Worm (Caenorhabditis elegans) whole organism, young adult: ENCODE data around the gene srt-30.
A peak's percentile ranks its signal among the peaks of the same experiment; 100 is the strongest.

Experiments
- B0019.2 ChIP-seq: fragments of 200-800 bp; sonication (Bioruptor generic); conservative IDR thresholded peaks from 2 replicates; pipeline ENCODE4 v1.3.6; 2022; ENCODE audit warnings: missing genetic modification reagents, missing genetic modification characterization, missing compliant biosample characterization
- B0035.1 ChIP-seq: sonication (generic microtip); optimal IDR thresholded peaks from 2 replicates; lab custom pipeline; 2016; ENCODE audit warnings: missing genetic modification characterization, mild to moderate bottlenecking, missing compliant biosample characterization, missing genotype, missing genetic modification reagents
- B0336.3 ChIP-seq: fragments of 200-800 bp; sonication (Bioruptor generic); IDR thresholded peaks from 2 replicates; pipeline ENCODE4 v1.3.6; 2022; ENCODE audit warnings: missing genetic modification characterization, missing compliant biosample characterization
- D2030.7 ChIP-seq: fragments of 200-800 bp; sonication (Bioruptor generic); IDR thresholded peaks from 2 replicates; pipeline ENCODE4 v1.3.6; 2022; ENCODE audit warnings: missing genetic modification reagents, missing genetic modification characterization, missing compliant biosample characterization
- F22D6.2 ChIP-seq: sonication (generic microtip); optimal IDR thresholded peaks from 2 replicates; lab custom pipeline; 2016; ENCODE audit warnings: mild to moderate bottlenecking, missing genetic modification characterization, missing compliant biosample characterization
- F39B2.1 ChIP-seq: fragments of 200-800 bp; sonication (Bioruptor generic); IDR thresholded peaks from 2 replicates; pipeline ENCODE4 v1.3.6; 2022; ENCODE audit warnings: missing genetic modification reagents, missing genetic modification characterization, missing compliant biosample characterization
- F49E8.2 ChIP-seq: sonication (generic microtip); optimal IDR thresholded peaks from 3 replicates; lab custom pipeline; 2017; ENCODE audit warnings: missing genetic modification characterization, mild to moderate bottlenecking, missing compliant biosample characterization, antibody characterized with exemption, moderate library complexity; ENCODE audit not compliant: insufficient read depth
- F57C9.4 ChIP-seq: sonication (generic microtip); optimal IDR thresholded peaks from 2 replicates; lab custom pipeline; 2017; ENCODE audit warnings: mild to moderate bottlenecking, missing genetic modification characterization, missing compliant biosample characterization
- K11D2.4 ChIP-seq: fragments of 200-800 bp; sonication (Bioruptor generic); IDR thresholded peaks from 2 replicates; pipeline ENCODE4 v1.3.6; 2022; ENCODE audit warnings: missing genetic modification reagents, missing genetic modification characterization, missing compliant biosample characterization
- ZK185.1 ChIP-seq: sonication (generic microtip); optimal IDR thresholded peaks from 2 replicates; lab custom pipeline; 2016; ENCODE audit warnings: mild to moderate bottlenecking, missing genetic modification characterization, missing compliant biosample characterization; ENCODE audit not compliant: poor library complexity, severe bottlenecking
- ama-1 ChIP-seq, 3 experiments: fragments of 150-350 bp in 1 of 3; sonication (generic microtip) in 2 of 3; optimal IDR thresholded peaks; 2 replicates each; lab custom pipeline; 2014 to 2018; ENCODE audit warnings: missing biosample characterization in 2 of 3, missing genetic modification characterization in 2 of 3, missing genetic modification reagents in 2 of 3
- attf-5 ChIP-seq: fragments of 200-800 bp; sonication (Bioruptor generic); optimal IDR thresholded peaks from 2 replicates; lab custom pipeline; 2018; ENCODE audit warnings: mild to moderate bottlenecking, missing genetic modification characterization, missing compliant biosample characterization
- bed-1 ChIP-seq: fragments of 200-800 bp; sonication (Bioruptor generic); IDR thresholded peaks from 2 replicates; pipeline ENCODE4 v1.3.6; 2022; ENCODE audit warnings: missing genetic modification reagents, missing genetic modification characterization, missing compliant biosample characterization
- bed-2 ChIP-seq: fragments of 200-800 bp; sonication (Bioruptor generic); IDR thresholded peaks from 2 replicates; pipeline ENCODE4 v1.3.6; 2022; ENCODE audit warnings: missing genetic modification reagents, missing genetic modification characterization, missing compliant biosample characterization
- ccch-3 ChIP-seq: fragments of 200-800 bp; sonication (Bioruptor generic); optimal IDR thresholded peaks from 2 replicates; lab custom pipeline; 2018; ENCODE audit warnings: mild to moderate bottlenecking, missing genetic modification characterization, missing compliant biosample characterization
- ceh-40 ChIP-seq: fragments of 200-800 bp; sonication (Bioruptor generic); IDR thresholded peaks from 2 replicates; pipeline ENCODE4 v1.3.6; 2022; ENCODE audit warnings: missing genetic modification characterization, missing compliant biosample characterization
- ceh-58 ChIP-seq: fragments of 200-800 bp; sonication (Bioruptor generic); IDR thresholded peaks from 2 replicates; pipeline ENCODE4 v1.3.6; 2022; ENCODE audit warnings: missing genetic modification characterization, missing compliant biosample characterization
- ceh-91 ChIP-seq: fragments of 200-800 bp; sonication (Bioruptor generic); IDR thresholded peaks from 2 replicates; pipeline ENCODE4 v1.3.6; 2022; ENCODE audit warnings: missing genetic modification reagents, missing genetic modification characterization, missing compliant biosample characterization
- die-1 ChIP-seq: sonication (generic microtip); optimal IDR thresholded peaks from 2 replicates; lab custom pipeline; 2016; ENCODE audit warnings: missing genotype, mild to moderate bottlenecking, missing genetic modification characterization, missing compliant biosample characterization
- dpl-1 ChIP-seq: fragments of 150-350 bp; optimal IDR thresholded peaks from 2 replicates; lab custom pipeline; 2014; ENCODE audit warnings: missing biosample characterization, missing genetic modification reagents, missing genetic modification characterization
- egrh-3 ChIP-seq: fragments of 200-800 bp; sonication (Bioruptor generic); IDR thresholded peaks from 2 replicates; pipeline ENCODE4 v1.3.6; 2022; ENCODE audit warnings: missing genetic modification reagents, missing genetic modification characterization, missing compliant biosample characterization
- ets-4 ChIP-seq: fragments of 200-800 bp; sonication (Bioruptor generic); optimal IDR thresholded peaks from 2 replicates; lab custom pipeline; 2018; ENCODE audit warnings: mild to moderate bottlenecking, missing genetic modification characterization, missing compliant biosample characterization
- fkh-3 ChIP-seq: sonication (generic microtip); optimal IDR thresholded peaks from 2 replicates; lab custom pipeline; 2016; ENCODE audit warnings: mild to moderate bottlenecking, missing genetic modification characterization, missing compliant biosample characterization
- hmg-1.2 ChIP-seq: fragments of 200-800 bp; sonication (Bioruptor generic); IDR thresholded peaks from 2 replicates; pipeline ENCODE4 v1.3.6; 2022; ENCODE audit warnings: missing genetic modification reagents, missing genetic modification characterization, missing compliant biosample characterization
- let-607 ChIP-seq, 2 experiments: fragments of 200-800 bp in 1 of 2; sonication (Bioruptor generic) in 1 of 2; sonication (generic microtip) in 1 of 2; optimal IDR thresholded peaks; 2 replicates each; lab custom pipeline; 2016 to 2018; ENCODE audit warnings: mild to moderate bottlenecking in 2 of 2, missing compliant biosample characterization in 2 of 2, missing genetic modification characterization in 2 of 2, moderate library complexity in 2 of 2, missing genotype in 1 of 2
- lin-35 ChIP-seq, 3 experiments: fragments of 150-350 bp in 2 of 3; sonication (generic microtip) in 1 of 3; optimal IDR thresholded peaks; 2 replicates each; lab custom pipeline; 2014 to 2018; ENCODE audit warnings: missing biosample characterization in 3 of 3, missing genetic modification characterization in 3 of 3, missing genetic modification reagents in 3 of 3
- lin-40 ChIP-seq: sonication (generic microtip); optimal IDR thresholded peaks from 2 replicates; lab custom pipeline; 2016; ENCODE audit warnings: missing genetic modification characterization, mild to moderate bottlenecking, missing compliant biosample characterization, missing genotype, missing genetic modification reagents
- lin-54 ChIP-seq: fragments of 200-800 bp; sonication (Bioruptor generic); optimal IDR thresholded peaks from 2 replicates; lab custom pipeline; 2018; ENCODE audit warnings: mild to moderate bottlenecking, missing genetic modification characterization, missing compliant biosample characterization
- madf-10 ChIP-seq: sonication (generic microtip); optimal IDR thresholded peaks from 2 replicates; lab custom pipeline; 2016; ENCODE audit warnings: mild to moderate bottlenecking, missing genetic modification characterization, missing compliant biosample characterization
- madf-6 ChIP-seq: fragments of 200-800 bp; sonication (Bioruptor generic); IDR thresholded peaks from 2 replicates; pipeline ENCODE4 v1.3.6; 2022; ENCODE audit warnings: missing genetic modification reagents, missing genetic modification characterization, missing compliant biosample characterization
- madf-8 ChIP-seq: fragments of 200-800 bp; sonication (Bioruptor generic); conservative IDR thresholded peaks from 2 replicates; pipeline ENCODE4 v1.3.6; 2022; ENCODE audit warnings: missing genetic modification reagents, missing genetic modification characterization, missing compliant biosample characterization
- mcd-1 ChIP-seq: fragments of 200-800 bp; sonication (Bioruptor generic); IDR thresholded peaks from 2 replicates; pipeline ENCODE4 v1.3.6; 2022; ENCODE audit warnings: missing genetic modification reagents, missing genetic modification characterization, missing compliant biosample characterization
- nfyb-1 ChIP-seq: fragments of 200-800 bp; sonication (Bioruptor generic); IDR thresholded peaks from 2 replicates; pipeline ENCODE4 v1.3.6; 2022; ENCODE audit warnings: missing genetic modification reagents, missing genetic modification characterization, missing compliant biosample characterization
- nhr-179 ChIP-seq: sonication (generic microtip); optimal IDR thresholded peaks from 2 replicates; lab custom pipeline; 2016; ENCODE audit warnings: mild to moderate bottlenecking, missing genetic modification characterization, missing compliant biosample characterization
- nhr-80 ChIP-seq: sonication (generic microtip); optimal IDR thresholded peaks from 2 replicates; lab custom pipeline; 2016; ENCODE audit warnings: missing genetic modification characterization, missing compliant biosample characterization
- pha-4 ChIP-seq: fragments of 150-350 bp; sonication (generic microtip); optimal IDR thresholded peaks from 2 replicates; lab custom pipeline; 2014; ENCODE audit warnings: missing biosample characterization, missing genetic modification reagents, missing genetic modification characterization
- rcor-1 ChIP-seq: fragments of 200-800 bp; sonication (Bioruptor generic); IDR thresholded peaks from 2 replicates; pipeline ENCODE4 v1.3.6; 2022; ENCODE audit warnings: missing genetic modification reagents, missing genetic modification characterization, missing compliant biosample characterization
- repo-1 ChIP-seq: sonication (generic microtip); optimal IDR thresholded peaks from 2 replicates; lab custom pipeline; 2017; ENCODE audit warnings: mild to moderate bottlenecking, missing genetic modification characterization, missing compliant biosample characterization
- snpc-1.1 ChIP-seq: sonication (generic microtip); optimal IDR thresholded peaks from 2 replicates; lab custom pipeline; 2017; ENCODE audit warnings: missing genetic modification characterization, mild to moderate bottlenecking, missing compliant biosample characterization, antibody characterized with exemption, moderate library complexity, missing genotype, missing genetic modification reagents; ENCODE audit not compliant: insufficient read depth
- snpc-1.3 ChIP-seq: sonication (generic microtip); optimal IDR thresholded peaks from 2 replicates; lab custom pipeline; 2017; ENCODE audit warnings: missing genetic modification characterization, mild to moderate bottlenecking, missing compliant biosample characterization, antibody characterized with exemption, moderate library complexity, missing genotype, missing genetic modification reagents; ENCODE audit not compliant: insufficient read depth
- tlf-1 ChIP-seq: fragments of 200-800 bp; sonication (Bioruptor generic); optimal IDR thresholded peaks from 2 replicates; lab custom pipeline; 2018; ENCODE audit warnings: mild to moderate bottlenecking, missing genetic modification characterization, missing compliant biosample characterization
- zfh-2 ChIP-seq: fragments of 200-800 bp; sonication (Bioruptor generic); conservative IDR thresholded peaks from 2 replicates; pipeline ENCODE4 v1.3.6; 2022; ENCODE audit warnings: missing genetic modification reagents, missing genetic modification characterization, missing compliant biosample characterization
- zim-3 ChIP-seq: sonication (generic microtip); optimal IDR thresholded peaks from 2 replicates; lab custom pipeline; 2017; ENCODE audit warnings: mild to moderate bottlenecking, missing genetic modification characterization, moderate library complexity, missing compliant biosample characterization
- ztf-18 ChIP-seq: sonication (generic microtip); optimal IDR thresholded peaks from 2 replicates; lab custom pipeline; 2016; ENCODE audit warnings: missing genotype, mild to moderate bottlenecking, missing genetic modification characterization, missing compliant biosample characterization
- ztf-28 ChIP-seq: fragments of 200-800 bp; sonication (Bioruptor generic); IDR thresholded peaks from 2 replicates; pipeline ENCODE4 v1.3.6; 2022; ENCODE audit warnings: missing genetic modification reagents, missing genetic modification characterization, missing compliant biosample characterization

Gene srt-30

DNA sequence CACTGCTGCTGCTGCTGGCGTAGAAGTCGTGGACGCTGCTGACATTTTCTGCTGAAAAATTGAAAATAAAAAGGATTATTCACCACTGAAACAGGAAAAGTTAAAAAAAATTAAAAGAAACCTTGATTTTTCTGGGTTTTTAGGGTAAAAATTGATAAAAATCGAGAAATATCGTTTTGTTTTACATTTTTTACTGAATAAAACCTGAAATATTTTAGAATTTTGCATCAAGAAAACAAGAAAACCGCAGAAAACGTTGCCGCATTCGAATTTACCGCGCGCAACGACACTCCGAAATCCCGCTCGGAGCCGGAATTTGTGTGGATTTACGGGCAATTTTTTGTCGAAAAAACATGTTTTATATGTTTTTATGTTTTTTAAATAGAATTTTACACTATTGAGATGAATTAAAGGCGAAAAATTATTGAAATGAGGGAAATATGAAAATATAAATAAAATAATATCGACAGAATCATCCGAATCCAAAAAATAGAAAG lies 40.8 kb downstream of the srt-30 start, which contains the start of gene chk-1 (continued):
- TF ChIP-seq lin-35 (GFP tag; optimal IDR thresholded peaks at IDR 0.05; lab: Kevin White, UChicago) (peak in 2 of 3 experiments; percentile 32 to 87), zim-3 (no peak), rcor-1 (GFP tag; lab: Robert Waterston, UW) (0 out of 2 replicates have a peak, but pooled peaks have one; percentile 9), dpl-1 (GFP tag; lab: Kevin White, UChicago) (peak; percentile 84), F39B2.1 (GFP tag; lab: Robert Waterston, UW) (no peak), lin-40 (no peak), ccch-3 (GFP tag; lab: Kevin White, UChicago) (no peak), ceh-91 (GFP tag; lab: Robert Waterston, UW) (no peak), ztf-28 (GFP tag; lab: Robert Waterston, UW) (no peak), pha-4 (tag; lab: Kevin White, UChicago) (peak; percentile 8), nhr-179 (tag; lab: Kevin White, UChicago) (no peak), madf-10 (tag; lab: Kevin White, UChicago) (no peak), ztf-18 (no peak), zfh-2 (GFP tag; lab: Robert Waterston, UW) (0 out of 2 replicates have a peak, but pooled peaks have one; percentile 8), madf-6 (GFP tag; lab: Robert Waterston, UW) (peak; percentile 49; the same call in 1 of the 2 replicates), F22D6.2 (tag; lab: Kevin White, UChicago) (no peak), madf-8 (GFP tag; lab: Robert Waterston, UW) (peak; percentile 33; the same call in 1 of the 2 replicates), lin-54 (GFP tag; lab: Kevin White, UChicago) (peak; percentile 88), F49E8.2 (tag; lab: Kevin White, UChicago) (no peak), bed-2 (GFP tag; lab: Robert Waterston, UW) (no peak), snpc-1.1 (tag; lab: Kevin White, UChicago) (peak; percentile 9), egrh-3 (GFP tag; lab: Robert Waterston, UW) (no peak)

DNA sequence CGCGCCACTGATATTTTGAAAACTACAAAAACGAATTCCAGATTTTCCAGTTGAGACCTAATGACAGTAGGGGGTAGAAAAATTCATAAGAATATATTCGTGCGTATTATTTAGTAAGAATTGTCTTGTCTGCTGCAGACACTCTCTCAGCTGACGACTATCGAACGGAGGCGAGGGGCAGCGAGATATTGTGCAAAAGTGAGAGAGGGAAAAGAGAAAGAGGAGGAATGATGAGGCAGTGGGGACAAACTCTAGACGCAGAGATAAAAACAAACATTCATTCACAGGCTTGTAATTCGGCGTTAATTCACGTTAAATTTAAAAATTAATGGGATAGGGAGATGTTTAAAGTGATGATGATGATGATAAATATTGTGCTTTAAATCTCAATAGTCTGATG lies 43.4 kb downstream of the srt-30 start, which contains the start of gene gid-7:
TSS of gene gid-7 (minus strand) at position 188 of the 400 bp plus-strand sequence.
- TF ChIP-seq B0336.3 (GFP tag; lab: Robert Waterston, UW): peak; percentile 30; the same call in 1 of the 2 replicates
- no peak for TF ChIP-seq F57C9.4 (tag; lab: Kevin White, UChicago)
- TF ChIP-seq F49E8.2 (tag; lab: Kevin White, UChicago): peak; percentile 61
- no peak for TF ChIP-seq mcd-1
- TF ChIP-seq die-1 (tag; lab: Kevin White, UChicago): no peak
- no peak for TF ChIP-seq repo-1
- TF ChIP-seq bed-1 (GFP tag; lab: Robert Waterston, UW): no peak
- TF ChIP-seq ZK185.1: no peak
- TF ChIP-seq snpc-1.3 (tag; lab: Kevin White, UChicago): peak; percentile 3
- TF ChIP-seq ama-1 (optimal IDR thresholded peaks at IDR 0.05; lab: Kevin White, UChicago): no peak
- peak in 1 of 2 experiments; percentile 48 for TF ChIP-seq ama-1 (GFP tag; optimal IDR thresholded peaks at IDR 0.05; lab: Kevin White, UChicago)
- no peak for TF ChIP-seq ceh-58 (GFP tag; lab: Robert Waterston, UW)
- TF ChIP-seq B0035.1: no peak
- TF ChIP-seq K11D2.4 (GFP tag; lab: Robert Waterston, UW): no peak
- peak; percentile 6 for TF ChIP-seq lin-54 (GFP tag; lab: Kevin White, UChicago)
- no peak for TF ChIP-seq let-607 (tag; optimal IDR thresholded peaks at IDR 0.05; lab: Kevin White, UChicago)
- no peak for TF ChIP-seq snpc-1.1 (tag; lab: Kevin White, UChicago)
- no peak for TF ChIP-seq fkh-3 (tag; lab: Kevin White, UChicago)
- no peak for TF ChIP-seq ceh-91 (GFP tag; lab: Robert Waterston, UW)
- TF ChIP-seq B0019.2 (GFP tag; lab: Robert Waterston, UW): no peak
- no peak for TF ChIP-seq ets-4 (GFP tag; lab: Kevin White, UChicago)
- no peak for TF ChIP-seq zim-3
- TF ChIP-seq hmg-1.2: peak; percentile 97
- 0 out of 2 replicates have a peak, but pooled peaks have one; percentile 36 for TF ChIP-seq nfyb-1
- no peak for TF ChIP-seq nhr-80
- peak; percentile 37; the same call in 1 of the 2 replicates for TF ChIP-seq madf-6 (GFP tag; lab: Robert Waterston, UW)
- peak; percentile 4 for TF ChIP-seq tlf-1 (GFP tag; lab: Kevin White, UChicago)
- no peak for TF ChIP-seq attf-5 (GFP tag; lab: Kevin White, UChicago)
- no peak for TF ChIP-seq F39B2.1 (GFP tag; lab: Robert Waterston, UW)
- no peak for TF ChIP-seq D2030.7 (GFP tag; lab: Robert Waterston, UW)
- no peak for TF ChIP-seq ceh-40
